Worm (Caenorhabditis elegans): ENCODE results near the gene let-653.

The let-653 gene

ce11 chrIV:11855900-11856660, 29.3 kb upstream of the let-653 start, which contains the start of gene ech-2:
Gene ech-2 (minus strand): TSS chrIV:11856351.
- TF ChIP-seq tbx-2 (tag; optimal IDR thresholded peaks at IDR 0.05) (no peak), pat-9 (tag; optimal IDR thresholded peaks at IDR 0.05) (no peak), hlh-6 (tag; optimal IDR thresholded peaks at IDR 0.05) (no peak), ceh-30 (tag; optimal IDR thresholded peaks at IDR 0.05) (no peak), ceh-24 (tag; optimal IDR thresholded peaks at IDR 0.05) (no peak), ceh-14 (tag; optimal IDR thresholded peaks at IDR 0.05) (no peak), T23F11.4 (GFP tag; optimal IDR thresholded peaks at IDR 0.05) (no peak), pag-3 (tag; optimal IDR thresholded peaks at IDR 0.05; ENCODE audit: borderline replicate concordance) (no peak), ets-4 (tag; optimal IDR thresholded peaks at IDR 0.05) (no peak), pha-2 (tag; optimal IDR thresholded peaks at IDR 0.05) (no peak), ceh-48 (tag; optimal IDR thresholded peaks at IDR 0.05) (no peak), hlh-15 (tag; optimal IDR thresholded peaks at IDR 0.05) (no peak)

DNA sequence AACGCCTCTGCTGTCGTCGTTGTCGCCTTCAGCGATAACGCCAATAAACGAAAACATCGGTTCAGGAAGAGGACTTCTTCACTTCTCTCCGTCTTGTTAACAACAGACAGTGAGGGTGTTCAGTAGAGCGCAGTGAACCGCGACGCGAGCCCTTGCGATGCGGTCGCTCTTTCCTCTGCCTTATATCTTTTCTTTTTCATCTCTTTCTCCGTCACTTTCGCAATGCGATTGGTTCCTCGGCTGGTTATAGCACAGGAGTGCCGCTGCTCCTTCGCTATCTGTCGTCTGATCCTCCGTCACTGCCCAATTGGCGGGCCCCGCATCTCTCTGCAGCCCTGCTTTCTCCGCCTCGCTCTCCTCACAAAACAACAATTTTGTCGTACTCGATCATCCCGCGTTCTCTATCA, 28.3 kb upstream of the let-653 start:
- TF ChIP-seq K09A11.1 (tag; optimal IDR thresholded peaks at IDR 0.05; ENCODE audit: insufficient read depth): peak; percentile 6
- peak; percentile 92 for TF ChIP-seq ceh-18 (tag; optimal IDR thresholded peaks at IDR 0.05)
- peak; percentile 57 for TF ChIP-seq pag-3 (tag; optimal IDR thresholded peaks at IDR 0.05; ENCODE audit: borderline replicate concordance)
- peak; percentile 47 for TF ChIP-seq dmd-4 (tag; optimal IDR thresholded peaks at IDR 0.05; ENCODE audit: borderline replicate concordance)
- peak; percentile 3 for TF ChIP-seq ceh-48 (tag; optimal IDR thresholded peaks at IDR 0.05)
- peak; percentile 89 for TF ChIP-seq tbx-2 (tag; optimal IDR thresholded peaks at IDR 0.05)
- TF ChIP-seq sox-2 (GFP tag; IDR thresholded peaks at IDR 0.05): no peak
- no peak for TF ChIP-seq hlh-8 (tag; optimal IDR thresholded peaks at IDR 0.05)
- TF ChIP-seq unc-55 (GFP tag; optimal IDR thresholded peaks at IDR 0.05): peak; percentile 93
- no peak for TF ChIP-seq pha-2 (tag; optimal IDR thresholded peaks at IDR 0.05)
- TF ChIP-seq hlh-6 (tag; optimal IDR thresholded peaks at IDR 0.05): peak; percentile 44
- TF ChIP-seq nhr-11 (tag; optimal IDR thresholded peaks at IDR 0.05): no peak
- no peak for TF ChIP-seq tbx-7 (tag; optimal IDR thresholded peaks at IDR 0.05)
- peak; percentile 3 for TF ChIP-seq ceh-19 (GFP tag; optimal IDR thresholded peaks at IDR 0.05)
- no peak for TF ChIP-seq hlh-15 (tag; optimal IDR thresholded peaks at IDR 0.05)
- peak; percentile 8 for TF ChIP-seq elt-2 (tag; optimal IDR thresholded peaks at IDR 0.05)
- TF ChIP-seq dve-1 (tag; optimal IDR thresholded peaks at IDR 0.05): peak; percentile 61
- peak; percentile 7 for TF ChIP-seq T23F11.4 (GFP tag; optimal IDR thresholded peaks at IDR 0.05)
- peak; percentile 72 for TF ChIP-seq ceh-34 (tag; optimal IDR thresholded peaks at IDR 0.05)
- TF ChIP-seq ref-2 (tag; optimal IDR thresholded peaks at IDR 0.05): peak; percentile 58
- TF ChIP-seq F13H6.1 (tag; optimal IDR thresholded peaks at IDR 0.05): peak; percentile 16
- TF ChIP-seq fax-1 (tag; optimal IDR thresholded peaks at IDR 0.05): peak; percentile 42
- peak; percentile 10 for TF ChIP-seq ets-4 (tag; optimal IDR thresholded peaks at IDR 0.05)
- TF ChIP-seq nfya-1 (tag; optimal IDR thresholded peaks at IDR 0.05): peak; percentile 98
- TF ChIP-seq ceh-45 (GFP tag; IDR thresholded peaks at IDR 0.05): no peak
- peak; percentile 59 for TF ChIP-seq eyg-1 (tag; optimal IDR thresholded peaks at IDR 0.05)
- TF ChIP-seq rnt-1 (tag; optimal IDR thresholded peaks at IDR 0.05): peak; percentile 84
- TF ChIP-seq unc-3 (GFP tag; conservative IDR thresholded peaks at IDR 0.05): no peak
- TF ChIP-seq unc-3 (tag; optimal IDR thresholded peaks at IDR 0.05): no peak
- TF ChIP-seq pat-9 (tag; optimal IDR thresholded peaks at IDR 0.05): peak; percentile 47
- TF ChIP-seq sox-4 (tag; optimal IDR thresholded peaks at IDR 0.05): peak; percentile 5
- TF ChIP-seq syd-9 (tag; optimal IDR thresholded peaks at IDR 0.05): peak; percentile 15
- no peak for TF ChIP-seq pqm-1 (tag; optimal IDR thresholded peaks at IDR 0.05)
- peak; percentile 67 for TF ChIP-seq ceh-31 (tag; optimal IDR thresholded peaks at IDR 0.05)
- peak; percentile 44 for TF ChIP-seq C08G9.2 (tag; optimal IDR thresholded peaks at IDR 0.05)
- TF ChIP-seq ceh-14 (tag; optimal IDR thresholded peaks at IDR 0.05): peak; percentile 36
- no peak for TF ChIP-seq lim-6 (tag; optimal IDR thresholded peaks at IDR 0.05)
- peak; percentile 76 for TF ChIP-seq unc-42 (tag; optimal IDR thresholded peaks at IDR 0.05)

All from whole organism, late embryonic.